Fruit fly (Drosophila melanogaster): ENCODE measurements around the gene Pi3K92E.

Pi3K92E gene

DNA sequence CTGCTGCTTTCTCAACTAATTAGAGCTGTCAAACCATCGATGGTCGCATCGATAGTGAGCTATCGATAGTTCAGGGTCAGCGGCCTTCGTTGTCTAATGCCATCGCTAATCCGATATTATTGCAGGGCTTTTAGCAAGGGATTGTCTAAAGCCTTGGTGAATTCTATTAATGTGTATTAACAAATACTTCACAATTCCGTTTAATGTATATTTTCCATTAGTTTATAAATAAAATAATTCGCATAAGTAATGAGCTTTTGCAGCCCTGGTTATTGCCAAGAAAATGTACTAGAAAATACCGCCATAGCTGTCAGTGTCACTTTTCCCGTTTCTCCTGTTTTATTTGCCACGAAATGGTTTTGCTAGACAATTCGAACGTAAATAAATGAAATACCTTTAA is 54.7 kb downstream of the Pi3K92E start, which contains the start of the genes EloB and Srp14 (continued):
- peak; percentile 78 for TF ChIP-seq lmd (GFP tag; IDR thresholded peaks at IDR 0.05)
- TF ChIP-seq fru (optimal IDR thresholded peaks at IDR 0.05): no peak
- TF ChIP-seq gt (GFP tag; IDR thresholded peaks at IDR 0.05): no peak; the same call in 1 of the 2 replicates
- no peak for TF ChIP-seq Neu2 (GFP tag; optimal IDR thresholded peaks at IDR 0.05; ENCODE audit: borderline replicate concordance)
- TF ChIP-seq Ets65A (GFP tag): peak; percentile 97
- TF ChIP-seq CG9215 (GFP tag; IDR thresholded peaks at IDR 0.05): peak; percentile 72
- TF ChIP-seq stc (GFP tag; IDR thresholded peaks at IDR 0.05): peak; percentile 60
- TF ChIP-seq CG2875 (GFP tag; optimal IDR thresholded peaks at IDR 0.05): peak; percentile 42
- peak; percentile 76 for TF ChIP-seq ci (GFP tag; IDR thresholded peaks at IDR 0.05)
- peak; percentile 91 for TF ChIP-seq row (GFP tag; IDR thresholded peaks at IDR 0.05)
- TF ChIP-seq CG13123 (GFP tag; optimal IDR thresholded peaks at IDR 0.05): peak; percentile 59
- TF ChIP-seq bowl (GFP tag; IDR thresholded peaks at IDR 0.05): peak; percentile 18; the same call in 1 of the 2 replicates
- peak; percentile 31 for TF ChIP-seq MTF-1 (GFP tag; optimal IDR thresholded peaks at IDR 0.05; ENCODE audit: borderline replicate concordance)
- no peak for TF ChIP-seq D19B (GFP tag; optimal IDR thresholded peaks at IDR 0.05)
- no peak for TF ChIP-seq ac (GFP tag; optimal IDR thresholded peaks at IDR 0.05)
- TF ChIP-seq CG4617 (GFP tag; optimal IDR thresholded peaks at IDR 0.05; ENCODE audit: borderline replicate concordance): peak; percentile 95
- peak; percentile 23 for TF ChIP-seq pb (GFP tag; optimal IDR thresholded peaks at IDR 0.05)
- no peak for TF ChIP-seq lab (GFP tag; optimal IDR thresholded peaks at IDR 0.05)
- TF ChIP-seq z (GFP tag; IDR thresholded peaks at IDR 0.05): no peak
- TF ChIP-seq gsb-n (tag; optimal IDR thresholded peaks at IDR 0.05): no peak
- peak; percentile 49 for TF ChIP-seq CG9876 (GFP tag; optimal IDR thresholded peaks at IDR 0.05)
- peak; percentile 98 for TF ChIP-seq Med (GFP tag)
- peak; percentile 70 for TF ChIP-seq slp2 (GFP tag; optimal IDR thresholded peaks at IDR 0.05)
- TF ChIP-seq psq (GFP tag; optimal IDR thresholded peaks at IDR 0.05): no peak
- peak; percentile 26 for TF ChIP-seq trh (GFP tag; optimal IDR thresholded peaks at IDR 0.05)
- no peak for TF ChIP-seq oc (tag; optimal IDR thresholded peaks at IDR 0.05)
- peak; percentile 53 for TF ChIP-seq Side (GFP tag; optimal IDR thresholded peaks at IDR 0.05)
- TF ChIP-seq CG32767 (GFP tag; IDR thresholded peaks at IDR 0.05): peak; percentile 70; the same call in 1 of the 2 replicates
- TF ChIP-seq cas (GFP tag; IDR thresholded peaks at IDR 0.05): peak; percentile 55; the same call in 1 of the 2 replicates
- no peak for TF ChIP-seq Deaf1 (tag; optimal IDR thresholded peaks at IDR 0.05)
- TF ChIP-seq CG10979 (tag; optimal IDR thresholded peaks at IDR 0.05): peak; percentile 67
- peak; percentile 90 for TF ChIP-seq CG12659 (GFP tag; optimal IDR thresholded peaks at IDR 0.05)
- peak; percentile 59 for TF ChIP-seq onecut (GFP tag; IDR thresholded peaks at IDR 0.05)
- peak; percentile 66 for TF ChIP-seq Aef1 (GFP tag; IDR thresholded peaks at IDR 0.05)
- TF ChIP-seq tap (tag; optimal IDR thresholded peaks at IDR 0.05): peak; percentile 69
- TF ChIP-seq CG12219 (GFP tag; optimal IDR thresholded peaks at IDR 0.05): peak; percentile 61
- TF ChIP-seq HLH54F (GFP tag; optimal IDR thresholded peaks at IDR 0.05): peak; percentile 80
- peak; percentile 72 for TF ChIP-seq Ada2b (GFP tag; IDR thresholded peaks at IDR 0.05)
- peak; percentile 86 for TF ChIP-seq CG9817 (tag; optimal IDR thresholded peaks at IDR 0.05)
- peak; percentile 95 for TF ChIP-seq YL-1 (GFP tag; optimal IDR thresholded peaks at IDR 0.05)
- peak; percentile 47 for TF ChIP-seq Atf-2 (GFP tag; optimal IDR thresholded peaks at IDR 0.05)
- no peak for TF ChIP-seq fd102C (GFP tag; optimal IDR thresholded peaks at IDR 0.05)
- no peak for TF ChIP-seq lov (optimal IDR thresholded peaks at IDR 0.05)
- TF ChIP-seq lov (GFP tag; IDR thresholded peaks at IDR 0.05): no peak
- TF ChIP-seq Dip3 (GFP tag; optimal IDR thresholded peaks at IDR 0.05): peak; percentile 78
- peak; percentile 96 for TF ChIP-seq CG6791 (GFP tag; IDR thresholded peaks at IDR 0.05; ENCODE audit: partially characterized antibody)
- no peak for TF ChIP-seq Nf-YA (GFP tag; IDR thresholded peaks at IDR 0.05)
- TF ChIP-seq rib (GFP tag; IDR thresholded peaks at IDR 0.05): peak; percentile 71; the same call in 1 of the 2 replicates
- TF ChIP-seq Gug (GFP tag; IDR thresholded peaks at IDR 0.05): peak; percentile 86
- no peak for TF ChIP-seq pros (GFP tag; optimal IDR thresholded peaks at IDR 0.05)
- no peak for TF ChIP-seq CG10321 (GFP tag; IDR thresholded peaks at IDR 0.05)
- peak; percentile 78 for TF ChIP-seq dmrt11E (tag; optimal IDR thresholded peaks at IDR 0.05)

All from whole organism, embryonic.